Worm (Caenorhabditis elegans): ENCODE results near the gene fbxb-82.

The fbxb-82 gene

ce11 chrIII:92247-92646 lies 50.8 kb downstream of the fbxb-82 start:
- TF ChIP-seq lin-13 (GFP tag; optimal IDR thresholded peaks at IDR 0.05) (no peak), sma-9 (GFP tag; optimal IDR thresholded peaks at IDR 0.05) (no peak), sma-9 (tag; optimal IDR thresholded peaks at IDR 0.05) (no peak), egl-27 (tag; optimal IDR thresholded peaks at IDR 0.05) (no peak), ceh-16 (tag; optimal IDR thresholded peaks at IDR 0.05) (no peak), elt-1 (tag; optimal IDR thresholded peaks at IDR 0.05) (no peak), nhr-10 (tag; optimal IDR thresholded peaks at IDR 0.05) (no peak), mab-5 (tag; optimal IDR thresholded peaks at IDR 0.05) (no peak), gmeb-1 (tag; optimal IDR thresholded peaks at IDR 0.05) (no peak), nhr-11 (tag; optimal IDR thresholded peaks at IDR 0.05) (no peak)
